Worm (Caenorhabditis elegans): ENCODE results near the gene srh-37.

The srh-37 gene

ce11 chrV:534176-534575 is 21.9 kb upstream of the srh-37 start, which contains the start of gene nhr-132 (continued):
- TF ChIP-seq nhr-77 (tag; optimal IDR thresholded peaks at IDR 0.05) (peak; percentile 28), nhr-90 (tag; optimal IDR thresholded peaks at IDR 0.05; ENCODE audit: poor library complexity) (peak; percentile 13), ces-1 (GFP tag; optimal IDR thresholded peaks at IDR 0.05) (no peak), dsc-1 (tag; optimal IDR thresholded peaks at IDR 0.05) (no peak), nhr-47 (tag; optimal IDR thresholded peaks at IDR 0.05) (no peak), rnt-1 (tag; optimal IDR thresholded peaks at IDR 0.05) (no peak), dpl-1 (GFP tag; optimal IDR thresholded peaks at IDR 0.05) (peak in 1 of 3 experiments; percentile 16), elt-3 (tag; optimal IDR thresholded peaks at IDR 0.05) (peak in 2 of 6 experiments; percentile 25 to 44), nhr-85 (tag) (peak; percentile 77), irx-1 (tag; optimal IDR thresholded peaks at IDR 0.05) (no peak), fkh-10 (GFP tag; optimal IDR thresholded peaks at IDR 0.05) (no peak), lin-35 (GFP tag; optimal IDR thresholded peaks at IDR 0.05) (peak in 1 of 2 experiments; percentile 44), ceh-8 (GFP tag; optimal IDR thresholded peaks at IDR 0.05) (no peak), isw-1 (GFP tag; IDR thresholded peaks at IDR 0.05) (no peak), C16A3.4 (tag; optimal IDR thresholded peaks at IDR 0.05) (no peak), unc-86 (tag; optimal IDR thresholded peaks at IDR 0.05) (no peak), tlp-1 (tag; optimal IDR thresholded peaks at IDR 0.05) (no peak), vab-15 (tag; optimal IDR thresholded peaks at IDR 0.05) (no peak), nhr-237 (tag; optimal IDR thresholded peaks at IDR 0.05) (no peak), F16B12.6 (tag; optimal IDR thresholded peaks at IDR 0.05) (no peak), unc-130 (tag; optimal IDR thresholded peaks at IDR 0.05) (no peak), nhr-20 (tag; optimal IDR thresholded peaks at IDR 0.05) (peak; percentile 56), C34B4.2 (tag; optimal IDR thresholded peaks at IDR 0.05) (no peak), nhr-12 (tag; optimal IDR thresholded peaks at IDR 0.05) (no peak), skn-1 (tag; optimal IDR thresholded peaks at IDR 0.05) (no peak), hlh-17 (GFP tag; optimal IDR thresholded peaks at IDR 0.05; ENCODE audit: borderline replicate concordance) (no peak), snpc-4 (tag; optimal IDR thresholded peaks at IDR 0.05) (no peak)

ce11 chrV:532046-532445 is 19.7 kb upstream of the srh-37 start, which contains the start of gene nhr-58:
Gene nhr-58 (plus strand): TSS chrV:532259.
- no peak for TF ChIP-seq lin-15B (tag; optimal IDR thresholded peaks at IDR 0.05)
- no peak for TF ChIP-seq zip-4 (GFP tag; optimal IDR thresholded peaks at IDR 0.05)
- no peak for TF ChIP-seq ces-1 (GFP tag; optimal IDR thresholded peaks at IDR 0.05)
- TF ChIP-seq F16B12.6 (tag; optimal IDR thresholded peaks at IDR 0.05), result no peak
- no peak for TF ChIP-seq grh-1 (GFP tag; IDR thresholded peaks at IDR 0.05)
- TF ChIP-seq mep-1 (tag; optimal IDR thresholded peaks at IDR 0.05), result peak; percentile 64
- no peak for TF ChIP-seq mab-9 (GFP tag; IDR thresholded peaks at IDR 0.05)
- TF ChIP-seq nhr-19 (GFP tag; conservative IDR thresholded peaks at IDR 0.05), result peak; percentile 58
- no peak for TF ChIP-seq hlh-4 (tag; optimal IDR thresholded peaks at IDR 0.05)
- TF ChIP-seq ceh-8 (GFP tag; optimal IDR thresholded peaks at IDR 0.05), result no peak
- TF ChIP-seq efl-1 (optimal IDR thresholded peaks at IDR 0.05), result peak; percentile 26 to 27
- no peak for TF ChIP-seq efl-1 (GFP tag; optimal IDR thresholded peaks at IDR 0.05 in 1 of 2)
- no peak for TF ChIP-seq alr-1 (tag; optimal IDR thresholded peaks at IDR 0.05; ENCODE audit: borderline replicate concordance)
- no peak for TF ChIP-seq unc-98 (GFP tag; IDR thresholded peaks at IDR 0.05)
- peak; percentile 77 for TF ChIP-seq nhr-20 (tag; optimal IDR thresholded peaks at IDR 0.05)
- no peak for TF ChIP-seq zag-1 (tag; optimal IDR thresholded peaks at IDR 0.05)
- no peak for TF ChIP-seq sptf-1 (tag; optimal IDR thresholded peaks at IDR 0.05)
- TF ChIP-seq dpl-1 (GFP tag; optimal IDR thresholded peaks at IDR 0.05), result peak in 2 of 3 experiments; percentile 8 to 17
- TF ChIP-seq ceh-88 (GFP tag; IDR thresholded peaks at IDR 0.05), result no peak
- TF ChIP-seq sup-37 (GFP tag; optimal IDR thresholded peaks at IDR 0.05), result no peak
- TF ChIP-seq efl-3 (GFP tag; optimal IDR thresholded peaks at IDR 0.05), result no peak
- TF ChIP-seq ceh-82 (tag; optimal IDR thresholded peaks at IDR 0.05), result peak in 2 of 3 experiments; percentile 12 to 54
- no peak for TF ChIP-seq nhr-12 (tag; optimal IDR thresholded peaks at IDR 0.05)
- peak; percentile 65 for TF ChIP-seq elt-2 (tag; optimal IDR thresholded peaks at IDR 0.05)
- TF ChIP-seq nhr-90 (tag; optimal IDR thresholded peaks at IDR 0.05; ENCODE audit: poor library complexity), result peak; percentile 27
- TF ChIP-seq nhr-77 (tag; optimal IDR thresholded peaks at IDR 0.05), result peak; percentile 64
- no peak for TF ChIP-seq C04F5.9 (tag; optimal IDR thresholded peaks at IDR 0.05)
- TF ChIP-seq lin-13 (GFP tag; optimal IDR thresholded peaks at IDR 0.05), result no peak
- TF ChIP-seq unc-86 (tag; optimal IDR thresholded peaks at IDR 0.05), result no peak
- no peak for TF ChIP-seq aha-1 (tag; optimal IDR thresholded peaks at IDR 0.05)
- TF ChIP-seq lir-3 (tag; optimal IDR thresholded peaks at IDR 0.05; ENCODE audit: poor library complexity), result no peak
- TF ChIP-seq lin-39 (tag; optimal IDR thresholded peaks at IDR 0.05), result no peak
- peak; percentile 76 for TF ChIP-seq nhr-71 (tag; optimal IDR thresholded peaks at IDR 0.05)
- no peak for TF ChIP-seq lsy-2 (tag; optimal IDR thresholded peaks at IDR 0.05)

Measured in whole organism, L1 larva.